Worm (Caenorhabditis elegans): ENCODE data around the gene W09G12.7.

ce11 chrIV:1234780-1235179, 5.9 kb downstream of the W09G12.7 start:
- TF ChIP-seq ztf-4 (tag; optimal IDR thresholded peaks at IDR 0.05) (no peak), aly-2 (tag; optimal IDR thresholded peaks at IDR 0.05) (no peak), nhr-28 (tag; optimal IDR thresholded peaks at IDR 0.05) (no peak), daf-12 (tag; optimal IDR thresholded peaks at IDR 0.05) (no peak), mml-1 (tag; optimal IDR thresholded peaks at IDR 0.05) (no peak), skn-1 (tag; optimal IDR thresholded peaks at IDR 0.05) (no peak), jun-1 (tag; optimal IDR thresholded peaks at IDR 0.05) (no peak), elt-3 (tag; optimal IDR thresholded peaks at IDR 0.05) (no peak), fos-1 (tag; optimal IDR thresholded peaks at IDR 0.05) (no peak)
